Fruit fly (Drosophila melanogaster) whole organism, embryonic: ENCODE results near the gene ThrRS.

Experiments used
- Bgb ChIP-seq: fragments of 200-800 bp; sonication (Bioruptor generic); IDR thresholded peaks from 2 replicates; pipeline ENCODE4 v1.3.6; 2022; ENCODE audit warnings: missing biosample characterization, missing genetic modification characterization; ENCODE audit not compliant: partially characterized antibody
- CG12391 ChIP-seq: fragments of 200-800 bp; sonication (Bioruptor generic); optimal IDR thresholded peaks from 3 replicates; lab custom pipeline; 2018; ENCODE audit warnings: missing biosample characterization, mild to moderate bottlenecking, missing genetic modification characterization, moderate library complexity
- CG13287 ChIP-seq: fragments of 200-800 bp; sonication (Bioruptor generic); IDR thresholded peaks from 2 replicates; pipeline ENCODE4 v1.3.6; 2022; ENCODE audit warnings: missing biosample characterization, missing genetic modification characterization; ENCODE audit not compliant: partially characterized antibody
- CG14710 ChIP-seq: fragments of 200-800 bp; sonication (Bioruptor generic); optimal IDR thresholded peaks from 3 replicates; lab custom pipeline; 2019; ENCODE audit warnings: missing biosample characterization, mild to moderate bottlenecking, missing genetic modification characterization, moderate library complexity
- CG15514 ChIP-seq: fragments of 200-800 bp; sonication (Bioruptor generic); optimal IDR thresholded peaks from 3 replicates; lab custom pipeline; 2017; ENCODE audit warnings: missing biosample characterization, missing genetic modification characterization, mild to moderate bottlenecking, moderate library complexity, missing genetic modification reagents
- CG15601 ChIP-seq: fragments of 200-800 bp; sonication (Bioruptor generic); optimal IDR thresholded peaks from 3 replicates; lab custom pipeline; 2019; ENCODE audit warnings: missing biosample characterization, mild to moderate bottlenecking, missing genetic modification characterization, moderate library complexity
- CG1647 ChIP-seq: fragments of 200-800 bp; sonication (Bioruptor generic); optimal IDR thresholded peaks from 3 replicates; lab custom pipeline; 2016; ENCODE audit warnings: missing biosample characterization, missing genetic modification characterization
- CG16813 ChIP-seq: fragments of 200-800 bp; sonication (Bioruptor generic); IDR thresholded peaks from 3 replicates; pipeline ENCODE4 v1.3.6; 2022; ENCODE audit warnings: missing biosample characterization, missing genetic modification characterization; ENCODE audit not compliant: partially characterized antibody
- CG17361 ChIP-seq: fragments of 200-800 bp; sonication (Bioruptor generic); IDR thresholded peaks from 3 replicates; pipeline ENCODE4 v1.3.6; 2022; ENCODE audit warnings: missing biosample characterization, missing genetic modification characterization
- CG17385 ChIP-seq: fragments of 200-800 bp; sonication (Bioruptor generic); optimal IDR thresholded peaks from 3 replicates; lab custom pipeline; 2018; ENCODE audit warnings: missing biosample characterization, mild to moderate bottlenecking, missing genetic modification characterization
- CG17829 ChIP-seq: fragments of 200-800 bp; optimal IDR thresholded peaks from 2 replicates; lab custom pipeline; 2019; ENCODE audit warnings: missing biosample characterization, mild to moderate bottlenecking, missing genetic modification characterization, moderate library complexity
- CG2678 ChIP-seq: fragments of 200-800 bp; sonication (Bioruptor generic); optimal IDR thresholded peaks from 3 replicates; lab custom pipeline; 2019; ENCODE audit warnings: missing biosample characterization, mild to moderate bottlenecking, missing genetic modification characterization, moderate library complexity
- CG42726 ChIP-seq: fragments of 200-800 bp; sonication (Bioruptor generic); IDR thresholded peaks from 2 replicates; pipeline ENCODE4 v1.3.6; 2022; ENCODE audit warnings: missing biosample characterization, missing genetic modification characterization; ENCODE audit not compliant: partially characterized antibody
- CG6791 ChIP-seq: fragments of 200-800 bp; sonication (Bioruptor generic); IDR thresholded peaks from 3 replicates; pipeline ENCODE4 v1.3.6; 2022; ENCODE audit warnings: missing biosample characterization, missing genetic modification characterization; ENCODE audit not compliant: partially characterized antibody
- CG6813 ChIP-seq: fragments of 200-800 bp; sonication (Bioruptor generic); optimal IDR thresholded peaks from 2 replicates; lab custom pipeline; 2017; ENCODE audit warnings: missing biosample characterization, missing genetic modification characterization, mild to moderate bottlenecking, moderate library complexity, missing genetic modification reagents
- CG7271 ChIP-seq: fragments of 200-800 bp; sonication (Bioruptor generic); optimal IDR thresholded peaks from 2 replicates; lab custom pipeline; 2018; ENCODE audit warnings: missing biosample characterization, mild to moderate bottlenecking, missing genetic modification characterization, moderate library complexity
- CG7963 ChIP-seq: fragments of 200-800 bp; sonication (Bioruptor generic); IDR thresholded peaks from 3 replicates; pipeline ENCODE4 v1.3.6; 2022; ENCODE audit warnings: missing biosample characterization, missing genetic modification characterization; ENCODE audit not compliant: partially characterized antibody
- CG9797 ChIP-seq: fragments of 200-800 bp; sonication (Bioruptor generic); optimal IDR thresholded peaks from 3 replicates; lab custom pipeline; 2018; ENCODE audit warnings: missing biosample characterization, mild to moderate bottlenecking, missing genetic modification characterization
- Dll ChIP-seq: fragments of 200-800 bp; sonication (Bioruptor generic); IDR thresholded peaks from 4 replicates; pipeline ENCODE4 v1.3.6; 2022; ENCODE audit warnings: missing biosample characterization, missing genetic modification characterization; ENCODE audit not compliant: partially characterized antibody
- Eip74EF ChIP-seq, 2 experiments: fragments of 200-800 bp in 1 of 2; fragments of >200 bp in 1 of 2; sonication (Bioruptor generic) in 1 of 2; optimal IDR thresholded peaks; 2 replicates each; lab custom pipeline; 2017 to 2019; ENCODE audit warnings: missing biosample characterization in 2 of 2, missing genetic modification characterization in 2 of 2, mild to moderate bottlenecking in 1 of 2, moderate library complexity in 1 of 2
- Fer1 ChIP-seq: fragments of 200-800 bp; sonication (Bioruptor generic); optimal IDR thresholded peaks from 2 replicates; lab custom pipeline; 2017; ENCODE audit warnings: missing biosample characterization, mild to moderate bottlenecking, missing genetic modification characterization
- Gug ChIP-seq: fragments of 200-800 bp; sonication (Bioruptor generic); IDR thresholded peaks from 4 replicates; pipeline ENCODE4 v1.3.6; 2022; ENCODE audit warnings: missing biosample characterization, missing genetic modification characterization
- HLH4C ChIP-seq: fragments of 200-800 bp; sonication (Bioruptor generic); IDR thresholded peaks from 3 replicates; pipeline ENCODE4 v1.3.6; 2022; ENCODE audit warnings: missing biosample characterization, missing genetic modification characterization; ENCODE audit not compliant: partially characterized antibody
- Hey ChIP-seq: fragments of 200-800 bp; sonication (Bioruptor generic); optimal IDR thresholded peaks from 3 replicates; lab custom pipeline; 2018; ENCODE audit warnings: missing biosample characterization, mild to moderate bottlenecking, missing genetic modification characterization
- HmgD ChIP-seq: fragments of 200-800 bp; sonication (Bioruptor generic); optimal IDR thresholded peaks from 3 replicates; lab custom pipeline; 2016; ENCODE audit warnings: missing biosample characterization, missing genetic modification characterization
- Jarid2 ChIP-seq: fragments of 200-800 bp; sonication (Bioruptor generic); optimal IDR thresholded peaks from 3 replicates; lab custom pipeline; 2017; ENCODE audit warnings: mild to moderate bottlenecking, missing biosample characterization, missing genetic modification reagents, missing genetic modification characterization
- Nf-YC ChIP-seq: fragments of 200-800 bp; optimal IDR thresholded peaks from 3 replicates; lab custom pipeline; 2019; ENCODE audit warnings: missing biosample characterization, mild to moderate bottlenecking, missing genetic modification characterization, moderate library complexity
- Side ChIP-seq: fragments of 200-800 bp; sonication (Bioruptor generic); optimal IDR thresholded peaks from 2 replicates; lab custom pipeline; 2016; ENCODE audit warnings: missing biosample characterization, missing genetic modification characterization
- Stat92E ChIP-seq, 3 experiments: fragments of >200 bp in 2 of 3; fragments of 200-800 bp in 1 of 3; sonication (Bioruptor generic) in 1 of 3; optimal IDR thresholded peaks; 2 replicates each; lab custom pipeline; 2017 to 2019; ENCODE audit warnings: missing biosample characterization in 3 of 3, missing genetic modification characterization in 3 of 3, mild to moderate bottlenecking in 1 of 3, moderate library complexity in 1 of 3
- Usf ChIP-seq: fragments of 200-800 bp; sonication (Bioruptor generic); optimal IDR thresholded peaks from 2 replicates; lab custom pipeline; 2017; ENCODE audit warnings: missing genotype, missing biosample characterization, missing genetic modification characterization
- chinmo ChIP-seq: fragments of 200-800 bp; sonication (Bioruptor generic); IDR thresholded peaks from 4 replicates; pipeline ENCODE4 v1.3.6; 2022; ENCODE audit warnings: missing biosample characterization, missing genetic modification characterization; ENCODE audit not compliant: partially characterized antibody
- corto ChIP-seq: fragments of 200-800 bp; sonication (Bioruptor generic); optimal IDR thresholded peaks from 2 replicates; lab custom pipeline; 2016; ENCODE audit warnings: missing biosample characterization, mild to moderate bottlenecking, missing genetic modification characterization, moderate library complexity
- cwo ChIP-seq: fragments of 200-800 bp; sonication (Bioruptor generic); optimal IDR thresholded peaks from 3 replicates; lab custom pipeline; 2017; ENCODE audit warnings: missing biosample characterization, missing genetic modification characterization, mild to moderate bottlenecking, moderate library complexity, missing genetic modification reagents
- exex ChIP-seq: fragments of 200-800 bp; sonication (Bioruptor generic); optimal IDR thresholded peaks from 4 replicates; lab custom pipeline; 2018; ENCODE audit warnings: missing biosample characterization, mild to moderate bottlenecking, missing genetic modification characterization, moderate library complexity
- gfzf ChIP-seq: fragments of 200-800 bp; sonication (Bioruptor generic); optimal IDR thresholded peaks from 2 replicates; lab custom pipeline; 2016; ENCODE audit warnings: missing biosample characterization, mild to moderate bottlenecking, missing genetic modification characterization, moderate library complexity
- gro ChIP-seq: fragments of 200-800 bp; sonication (Bioruptor generic); optimal IDR thresholded peaks from 2 replicates; lab custom pipeline; 2016; ENCODE audit warnings: missing biosample characterization, missing genetic modification characterization
- gsb-n ChIP-seq: fragments of 200-800 bp; sonication (Bioruptor generic); optimal IDR thresholded peaks from 3 replicates; lab custom pipeline; 2018; ENCODE audit warnings: missing biosample characterization, mild to moderate bottlenecking, missing genetic modification characterization
- kay ChIP-seq: fragments of 200-800 bp; sonication (Bioruptor generic); optimal IDR thresholded peaks from 2 replicates; lab custom pipeline; 2016; ENCODE audit warnings: missing biosample characterization, missing genetic modification characterization
- lola ChIP-seq, 3 experiments: fragments of >200 bp in 2 of 3; fragments of 200-800 bp in 1 of 3; sonication (Bioruptor generic) in 1 of 3; optimal IDR thresholded peaks; 2 replicates each; lab custom pipeline; 2017 to 2019; ENCODE audit warnings: missing biosample characterization in 3 of 3, missing genetic modification characterization in 3 of 3, mild to moderate bottlenecking in 1 of 3, moderate library complexity in 1 of 3
- nerfin-1 ChIP-seq: fragments of 200-800 bp; sonication (Bioruptor generic); optimal IDR thresholded peaks from 3 replicates; lab custom pipeline; 2019; ENCODE audit warnings: missing biosample characterization, mild to moderate bottlenecking, missing genetic modification characterization, moderate library complexity
- p53 ChIP-seq: fragments of 200-800 bp; sonication (Bioruptor generic); optimal IDR thresholded peaks from 2 replicates; lab custom pipeline; 2016; ENCODE audit warnings: missing biosample characterization, missing genetic modification characterization
- seq ChIP-seq: fragments of 200-800 bp; sonication (Bioruptor generic); IDR thresholded peaks from 2 replicates; pipeline ENCODE4 v1.3.6; 2022; ENCODE audit warnings: missing biosample characterization, missing genetic modification characterization
- tll ChIP-seq, 2 experiments: fragments of 200-800 bp in 1 of 2; fragments of >200 bp in 1 of 2; sonication (Bioruptor generic) in 1 of 2; optimal IDR thresholded peaks; 2 replicates each; lab custom pipeline; 2017 to 2019; ENCODE audit warnings: missing biosample characterization in 2 of 2, missing genetic modification characterization in 2 of 2, mild to moderate bottlenecking in 1 of 2, moderate library complexity in 1 of 2
- tna ChIP-seq: fragments of 200-800 bp; sonication (Bioruptor generic); IDR thresholded peaks from 2 replicates; pipeline ENCODE4 v1.3.6; 2022; ENCODE audit warnings: missing biosample characterization, missing genetic modification characterization; ENCODE audit not compliant: partially characterized antibody
- zfh1 ChIP-seq: fragments of 200-800 bp; sonication (Bioruptor generic); IDR thresholded peaks from 3 replicates; pipeline ENCODE4 v1.3.6; 2022; ENCODE audit warnings: missing biosample characterization, missing genetic modification characterization

Gene ThrRS

DNA sequence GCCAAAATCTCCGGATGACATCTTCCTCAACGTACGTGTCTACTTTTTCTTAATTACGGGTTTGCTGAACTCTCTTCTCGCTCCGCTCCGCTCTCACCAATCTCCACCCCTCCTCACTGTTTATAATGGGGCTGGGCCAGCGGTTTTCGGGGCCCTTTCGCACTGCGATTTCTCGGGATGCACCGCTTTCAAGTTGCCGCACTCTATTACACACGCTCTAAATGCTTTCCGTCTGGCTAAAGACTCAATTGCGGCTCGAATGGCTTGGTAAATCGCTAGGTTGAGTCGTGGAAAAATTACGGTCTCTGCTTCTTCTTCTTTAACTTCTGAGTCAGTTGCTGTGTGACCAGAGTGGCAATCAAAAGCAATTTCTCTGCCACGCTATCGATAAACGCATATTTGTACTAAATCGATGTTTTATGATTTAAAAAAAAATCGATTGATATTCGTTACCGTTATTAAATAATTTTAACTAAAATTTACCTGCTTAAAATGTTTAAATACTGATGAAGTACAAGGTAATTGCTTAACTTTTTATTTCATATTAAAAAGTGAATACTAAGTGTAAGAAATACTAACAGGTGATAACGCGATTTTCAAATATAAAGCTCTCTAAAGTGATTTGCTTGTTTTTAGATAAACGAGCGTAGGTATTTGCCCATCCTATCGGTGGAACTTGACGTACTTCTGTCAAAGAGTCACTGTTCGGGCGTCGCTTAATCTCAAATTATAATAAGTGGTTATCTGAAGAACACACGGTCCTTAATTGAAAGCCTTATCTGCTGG, 5.4 kb downstream of the ThrRS start, which contains the start of the genes Rab6 and Phae1 (continued):
- no peak for TF ChIP-seq CG2678
- peak; percentile 84 for TF ChIP-seq chinmo (GFP tag; lab: Robert Waterston, UW)
- peak; percentile 87 for TF ChIP-seq Bgb (GFP tag; lab: Robert Waterston, UW)
- TF ChIP-seq corto (GFP tag; lab: Kevin White, UChicago) = no peak
- TF ChIP-seq CG15601 (tag; lab: Kevin White, UChicago) = peak; percentile 22
- no peak for TF ChIP-seq Fer1 (GFP tag; lab: Kevin White, UChicago)
- TF ChIP-seq Side (GFP tag; lab: Kevin White, UChicago) = peak; percentile 33
- peak; percentile 84 for TF ChIP-seq CG13287 (GFP tag; lab: Robert Waterston, UW)
- TF ChIP-seq CG7963 = peak; percentile 60; the same call in 1 of the 3 replicates
- TF ChIP-seq CG15514 (GFP tag; lab: Kevin White, UChicago) = peak; percentile 35
- no peak for TF ChIP-seq CG7271 (tag; lab: Kevin White, UChicago)
- TF ChIP-seq CG42726 (GFP tag; lab: Robert Waterston, UW) = peak; percentile 42; the same call in 1 of the 2 replicates
- peak; percentile 81 for TF ChIP-seq CG9797 (GFP tag; lab: Kevin White, UChicago)
- peak; percentile 40 for TF ChIP-seq Nf-YC (tag; lab: Kevin White, UChicago)
- TF ChIP-seq gfzf (GFP tag; lab: Kevin White, UChicago) = peak; percentile 77
- TF ChIP-seq gsb-n (tag; lab: Kevin White, UChicago) = peak; percentile 40
- peak; percentile 70 for TF ChIP-seq CG14710 (tag; lab: Kevin White, UChicago)
- TF ChIP-seq tll (GFP tag; optimal IDR thresholded peaks at IDR 0.05; lab: Kevin White, UChicago) = peak in 1 of 2 experiments; percentile 40
- peak; percentile 55; the same call in 1 of the 2 replicates for TF ChIP-seq tna
- peak; percentile 97 for TF ChIP-seq CG17385
- no peak for TF ChIP-seq p53
- peak; percentile 24 for TF ChIP-seq CG17829
- TF ChIP-seq Gug (GFP tag; lab: Robert Waterston, UW) = no peak
- TF ChIP-seq nerfin-1 (tag; lab: Kevin White, UChicago) = peak; percentile 16
- no peak for TF ChIP-seq Usf (GFP tag; lab: Kevin White, UChicago)
- TF ChIP-seq Hey = peak; percentile 50
- peak; percentile 18; the same call in 1 of the 2 replicates for TF ChIP-seq seq
- TF ChIP-seq CG6791 (GFP tag; lab: Robert Waterston, UW) = peak; percentile 81
- peak; percentile 87 for TF ChIP-seq HLH4C (GFP tag; lab: Robert Waterston, UW)
- TF ChIP-seq CG16813 (GFP tag; lab: Robert Waterston, UW) = peak; percentile 73
- peak; percentile 29 for TF ChIP-seq gro
- TF ChIP-seq exex (tag; lab: Kevin White, UChicago) = peak; percentile 87
- TF ChIP-seq Jarid2 (GFP tag; lab: Kevin White, UChicago) = peak; percentile 32
- peak; percentile 83 for TF ChIP-seq Dll (GFP tag; lab: Robert Waterston, UW)
- no peak for TF ChIP-seq HmgD (GFP tag; lab: Kevin White, UChicago)
- TF ChIP-seq Eip74EF (GFP tag; optimal IDR thresholded peaks at IDR 0.05; lab: Kevin White, UChicago) = no peak
- peak; percentile 17 for TF ChIP-seq cwo (GFP tag; lab: Kevin White, UChicago)
- peak; percentile 20 for TF ChIP-seq CG12391 (tag; lab: Kevin White, UChicago)
- peak; percentile 94 for TF ChIP-seq kay (GFP tag; lab: Kevin White, UChicago)
- TF ChIP-seq lola (GFP tag; optimal IDR thresholded peaks at IDR 0.05; lab: Kevin White, UChicago) = no peak
- TF ChIP-seq CG1647 = no peak
- no peak for TF ChIP-seq CG6813 (GFP tag; lab: Kevin White, UChicago)
- peak in 1 of 3 experiments; percentile 55 for TF ChIP-seq Stat92E (GFP tag; optimal IDR thresholded peaks at IDR 0.05; lab: Kevin White, UChicago)
- 0 out of 3 replicates have a peak, but pooled peaks have one; percentile 23 for TF ChIP-seq CG17361
- TF ChIP-seq zfh1 = no peak
